Fruit fly (Drosophila melanogaster) whole organism, adult: ENCODE measurements around the gene CG10863.

Experiments
- CG11617 ChIP-seq: fragments of 200-800 bp; sonication (Bioruptor generic); optimal IDR thresholded peaks from 2 replicates; lab custom pipeline; 2017; ENCODE audit warnings: mild to moderate bottlenecking, missing biosample characterization, missing genetic modification reagents, missing genetic modification characterization
- CG12768 ChIP-seq: fragments of 200-800 bp; sonication (Bioruptor generic); optimal IDR thresholded peaks from 2 replicates; lab custom pipeline; 2017; ENCODE audit warnings: missing biosample characterization, missing genetic modification characterization, mild to moderate bottlenecking, moderate library complexity, missing genetic modification reagents
- CG14711 ChIP-seq: fragments of 200-800 bp; sonication (Bioruptor generic); optimal IDR thresholded peaks from 2 replicates; lab custom pipeline; 2018; ENCODE audit warnings: missing biosample characterization, mild to moderate bottlenecking, missing genetic modification characterization, moderate library complexity
- CG1620 ChIP-seq: fragments of 200-800 bp; sonication (Bioruptor generic); optimal IDR thresholded peaks from 2 replicates; lab custom pipeline; 2016; ENCODE audit warnings: missing biosample characterization, missing genetic modification characterization
- CG33017 ChIP-seq: fragments of 200-800 bp; sonication (Bioruptor generic); optimal IDR thresholded peaks from 2 replicates; lab custom pipeline; 2018; ENCODE audit warnings: missing biosample characterization, mild to moderate bottlenecking, missing genetic modification characterization, moderate library complexity
- CG5204 ChIP-seq: fragments of 200-800 bp; sonication (Bioruptor generic); optimal IDR thresholded peaks from 2 replicates; lab custom pipeline; 2016; ENCODE audit warnings: missing biosample characterization, missing genetic modification characterization
- CG7045 ChIP-seq: fragments of 200-800 bp; sonication (Bioruptor generic); optimal IDR thresholded peaks from 2 replicates; lab custom pipeline; 2017; ENCODE audit warnings: missing biosample characterization, mild to moderate bottlenecking, missing genetic modification characterization
- CG7101 ChIP-seq: fragments of 200-800 bp; sonication (Bioruptor generic); optimal IDR thresholded peaks from 2 replicates; lab custom pipeline; 2018; ENCODE audit warnings: missing biosample characterization, mild to moderate bottlenecking, missing genetic modification characterization, moderate library complexity
- Clk ChIP-seq: fragments of 200-800 bp; sonication (Bioruptor generic); optimal IDR thresholded peaks from 2 replicates; lab custom pipeline; 2017; ENCODE audit warnings: missing biosample characterization, missing genetic modification characterization
- Crg-1 ChIP-seq: fragments of 200-800 bp; sonication (Bioruptor generic); optimal IDR thresholded peaks from 2 replicates; lab custom pipeline; 2016; ENCODE audit warnings: missing biosample characterization, missing genetic modification characterization
- Hr96 ChIP-seq: fragments of 200-800 bp; sonication (Bioruptor generic); optimal IDR thresholded peaks from 2 replicates; lab custom pipeline; 2016; ENCODE audit warnings: missing biosample characterization, missing genetic modification characterization
- Mnt ChIP-seq: fragments of 200-800 bp; sonication (Bioruptor generic); optimal IDR thresholded peaks from 2 replicates; lab custom pipeline; 2016; ENCODE audit warnings: missing biosample characterization, mild to moderate bottlenecking, missing genetic modification characterization
- bab1 ChIP-seq: fragments of 200-800 bp; sonication (Bioruptor generic); optimal IDR thresholded peaks from 3 replicates; lab custom pipeline; 2019; ENCODE audit warnings: missing biosample characterization, mild to moderate bottlenecking, missing genetic modification characterization, moderate library complexity
- cic ChIP-seq: fragments of 200-800 bp; sonication (Bioruptor generic); optimal IDR thresholded peaks from 2 replicates; lab custom pipeline; 2017; ENCODE audit warnings: missing biosample characterization, mild to moderate bottlenecking, missing genetic modification characterization, moderate library complexity
- cnc ChIP-seq, 2 experiments: fragments of >200 bp; optimal IDR thresholded peaks; 2 replicates each; lab custom pipeline; 2017
- kay ChIP-seq: fragments of 200-800 bp; sonication (Bioruptor generic); peaks from one replicate; lab custom pipeline; 2016; ENCODE audit warnings: missing biosample characterization, missing genetic modification characterization, borderline replicate concordance
- ovo ChIP-seq: fragments of 200-800 bp; sonication (Bioruptor generic); optimal IDR thresholded peaks from 2 replicates; lab custom pipeline; 2016; ENCODE audit warnings: missing biosample characterization, missing genetic modification characterization
- pad ChIP-seq: fragments of 200-800 bp; sonication (Bioruptor generic); optimal IDR thresholded peaks from 3 replicates; lab custom pipeline; 2017; ENCODE audit warnings: missing biosample characterization, missing genetic modification characterization, mild to moderate bottlenecking, moderate library complexity, missing genetic modification reagents
- tj ChIP-seq: fragments of 200-800 bp; sonication (Bioruptor generic); optimal IDR thresholded peaks from 3 replicates; lab custom pipeline; 2017; ENCODE audit warnings: missing biosample characterization, mild to moderate bottlenecking, missing genetic modification characterization, moderate library complexity
- toe ChIP-seq: fragments of 200-800 bp; sonication (Bioruptor generic); optimal IDR thresholded peaks from 2 replicates; lab custom pipeline; 2016; ENCODE audit warnings: missing biosample characterization, missing genetic modification characterization

CG10863 gene

dm6 chr3L:3928943-3929785, 13.1 kb downstream of the CG10863 start:
- TF ChIP-seq kay (GFP tag; lab: Kevin White, UChicago) = no peak
- TF ChIP-seq cic (GFP tag; lab: Kevin White, UChicago) = peak; percentile 68

- TF ChIP-seq toe (GFP tag; lab: Kevin White, UChicago) (peak; percentile 92), Mnt (GFP tag; lab: Kevin White, UChicago) (peak; percentile 87), Hr96 (peak; percentile 97), ovo (peak; percentile 92), kay (GFP tag; lab: Kevin White, UChicago) (peak; percentile 94), CG14711 (tag; lab: Kevin White, UChicago) (peak; percentile 90), CG33017 (tag; lab: Kevin White, UChicago) (peak; percentile 94), CG11617 (GFP tag; lab: Kevin White, UChicago) (peak; percentile 98), CG7101 (tag; lab: Kevin White, UChicago) (peak; percentile 97), pad (peak; percentile 88), bab1 (GFP tag; lab: Kevin White, UChicago) (peak; percentile 82), CG5204 (peak; percentile 96), tj (peak; percentile 99), cnc (optimal IDR thresholded peaks at IDR 0.05; lab: Kevin White, UChicago) (no peak), cic (GFP tag; lab: Kevin White, UChicago) (peak; percentile 94), CG7045 (GFP tag; lab: Kevin White, UChicago) (peak; percentile 96), CG12768 (GFP tag; lab: Kevin White, UChicago) (peak; percentile 98), Crg-1 (GFP tag; lab: Kevin White, UChicago) (peak; percentile 94), CG1620 (GFP tag; lab: Kevin White, UChicago) (peak; percentile 95), Clk (GFP tag; lab: Kevin White, UChicago) (peak; percentile 97)
These were observed 13.9 kb downstream of the CG10863 start for dm6 chr3L:3928205-3928942.

dm6 chr3L:3927462-3927861, 14.8 kb downstream of the CG10863 start:
- TF ChIP-seq cic (GFP tag; lab: Kevin White, UChicago) (no peak), Hr96 (no peak), CG12768 (GFP tag; lab: Kevin White, UChicago) (no peak), CG14711 (tag; lab: Kevin White, UChicago) (no peak), kay (GFP tag; lab: Kevin White, UChicago) (no peak), Clk (GFP tag; lab: Kevin White, UChicago) (no peak), CG33017 (tag; lab: Kevin White, UChicago) (no peak), Crg-1 (GFP tag; lab: Kevin White, UChicago) (no peak), cnc (optimal IDR thresholded peaks at IDR 0.05; lab: Kevin White, UChicago) (no peak), CG7101 (tag; lab: Kevin White, UChicago) (no peak), tj (no peak), Mnt (GFP tag; lab: Kevin White, UChicago) (no peak)

- peak in 1 of 2 experiments; percentile 65 for TF ChIP-seq cnc (optimal IDR thresholded peaks at IDR 0.05; lab: Kevin White, UChicago)
- peak; percentile 10 for TF ChIP-seq Mnt (GFP tag; lab: Kevin White, UChicago)
- TF ChIP-seq CG5204 = no peak
- peak; percentile 54 for TF ChIP-seq tj
- TF ChIP-seq pad = peak; percentile 92
- peak; percentile 34 for TF ChIP-seq ovo
- no peak for TF ChIP-seq CG12768 (GFP tag; lab: Kevin White, UChicago)
- peak; percentile 44 for TF ChIP-seq cic (GFP tag; lab: Kevin White, UChicago)
- no peak for TF ChIP-seq CG7101 (tag; lab: Kevin White, UChicago)
These were observed 16.0 kb downstream of the CG10863 start for dm6 chr3L:3926191-3926765.

dm6 chr3L:3925487-3925886, 16.8 kb downstream of the CG10863 start:
- peak; percentile 42 for TF ChIP-seq Mnt (GFP tag; lab: Kevin White, UChicago)
- peak; percentile 38 for TF ChIP-seq CG12768 (GFP tag; lab: Kevin White, UChicago)
- peak; percentile 78 for TF ChIP-seq ovo
- no peak for TF ChIP-seq pad
- no peak for TF ChIP-seq CG5204
- no peak for TF ChIP-seq CG7101 (tag; lab: Kevin White, UChicago)
- no peak for TF ChIP-seq toe (GFP tag; lab: Kevin White, UChicago)
- no peak for TF ChIP-seq CG14711 (tag; lab: Kevin White, UChicago)
- TF ChIP-seq kay (GFP tag; lab: Kevin White, UChicago) = peak; percentile 42
- no peak for TF ChIP-seq Crg-1 (GFP tag; lab: Kevin White, UChicago)
- peak; percentile 93 for TF ChIP-seq cic (GFP tag; lab: Kevin White, UChicago)
- no peak for TF ChIP-seq CG7045 (GFP tag; lab: Kevin White, UChicago)
